Fruit fly (Drosophila melanogaster): Measurements from ENCODE around the gene CG33128.

dm6 chr2L:1462136-1462535 is 31.7 kb upstream of the CG33128 start:
- TF ChIP-seq ems (GFP tag; optimal IDR thresholded peaks at IDR 0.05) (no peak), CG8478 (optimal IDR thresholded peaks at IDR 0.05) (no peak), tx (GFP tag; optimal IDR thresholded peaks at IDR 0.05) (no peak), CG7372 (GFP tag; IDR thresholded peaks at IDR 0.05) (no peak), HLH3B (GFP tag; IDR thresholded peaks at IDR 0.05) (no peak), pzg (GFP tag; optimal IDR thresholded peaks at IDR 0.05) (no peak), CG13894 (tag; optimal IDR thresholded peaks at IDR 0.05) (no peak)
